Worm (Caenorhabditis elegans): ENCODE measurements around the gene ZK829.9.
A peak's percentile ranks its signal among the peaks of the same experiment; 100 is the strongest.

Gene ZK829.9

DNA sequence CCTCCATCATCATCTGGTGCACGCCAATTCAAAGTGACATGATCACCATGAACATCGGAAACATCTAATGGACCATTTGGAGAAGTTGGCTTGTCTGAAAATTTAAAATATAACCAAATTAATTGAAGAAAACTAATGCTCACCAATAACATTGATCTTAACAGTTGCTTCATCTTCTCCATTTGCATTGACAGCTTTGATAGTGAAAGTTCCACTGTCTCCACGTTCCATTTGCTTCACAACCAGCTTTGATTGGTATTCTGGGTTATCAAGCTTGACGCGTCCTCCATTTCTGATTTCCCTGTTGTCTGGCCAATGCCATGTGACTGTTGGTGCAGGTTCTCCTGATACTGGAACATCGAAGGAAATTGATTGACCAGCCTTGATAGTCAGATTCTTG is 16.1 kb downstream of the ZK829.9 start:
- TF ChIP-seq fos-1 (tag; optimal IDR thresholded peaks at IDR 0.05), result no peak
- TF ChIP-seq lsy-2 (tag; optimal IDR thresholded peaks at IDR 0.05), result no peak
- TF ChIP-seq elt-1 (tag; optimal IDR thresholded peaks at IDR 0.05), result no peak
- no peak for TF ChIP-seq peb-1 (tag; optimal IDR thresholded peaks at IDR 0.05)
- TF ChIP-seq nhr-10 (tag; optimal IDR thresholded peaks at IDR 0.05), result no peak
- TF ChIP-seq ceh-16 (tag; optimal IDR thresholded peaks at IDR 0.05), result no peak
- no peak for TF ChIP-seq aly-2 (tag; optimal IDR thresholded peaks at IDR 0.05)
- TF ChIP-seq lin-39 (tag; optimal IDR thresholded peaks at IDR 0.05), result no peak
- no peak for TF ChIP-seq R02D3.7 (tag; optimal IDR thresholded peaks at IDR 0.05)
- TF ChIP-seq egl-27 (tag; optimal IDR thresholded peaks at IDR 0.05), result no peak
- no peak for TF ChIP-seq nhr-23 (tag; optimal IDR thresholded peaks at IDR 0.05)
- TF ChIP-seq Y55F3AM.14 (GFP tag; optimal IDR thresholded peaks at IDR 0.05), result no peak
- TF ChIP-seq lin-13 (GFP tag; optimal IDR thresholded peaks at IDR 0.05), result no peak
- no peak for TF ChIP-seq elt-3 (tag; optimal IDR thresholded peaks at IDR 0.05)
- TF ChIP-seq dmd-4 (tag; optimal IDR thresholded peaks at IDR 0.05), result no peak
- TF ChIP-seq nhr-6 (tag; optimal IDR thresholded peaks at IDR 0.05), result no peak
- no peak for TF ChIP-seq ztf-1 (GFP tag; conservative IDR thresholded peaks at IDR 0.05)
- TF ChIP-seq snpc-4 (tag; optimal IDR thresholded peaks at IDR 0.05), result no peak
- TF ChIP-seq sem-4 (tag; optimal IDR thresholded peaks at IDR 0.05), result no peak
- no peak for TF ChIP-seq unc-62 (GFP tag; optimal IDR thresholded peaks at IDR 0.05)

DNA sequence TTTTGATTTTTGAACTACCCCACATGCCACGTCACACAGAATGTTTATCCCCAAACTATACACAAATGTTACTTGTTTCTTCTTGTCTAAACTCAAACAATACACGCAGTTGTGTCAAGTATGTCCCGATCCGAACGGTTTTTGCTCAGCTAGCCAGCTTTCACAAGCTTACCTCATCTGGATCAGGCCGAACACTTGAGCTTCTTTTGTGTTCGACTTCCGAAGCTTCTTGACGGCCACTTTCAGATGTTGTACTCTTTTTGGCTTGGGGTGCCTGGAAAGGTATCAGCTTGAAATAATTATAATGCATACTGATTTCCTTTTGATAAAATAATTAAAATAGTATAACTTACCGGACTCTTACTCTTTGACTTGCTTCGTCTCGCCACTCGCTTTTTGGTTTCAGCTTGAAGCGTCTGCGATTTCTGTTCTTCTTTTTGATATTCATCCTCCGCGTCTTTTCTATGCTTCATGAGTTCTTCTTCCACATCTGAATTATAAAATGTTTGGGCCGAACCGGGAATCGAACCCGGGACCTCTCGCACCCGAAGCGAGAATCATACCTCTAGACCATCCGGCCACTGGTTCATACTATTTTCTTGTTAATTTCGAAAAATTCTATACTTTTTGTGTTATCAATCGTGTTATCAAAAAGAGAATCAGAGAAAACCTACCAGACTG is 34.9 kb downstream of the ZK829.9 start:
- TF ChIP-seq sma-3 (GFP tag; optimal IDR thresholded peaks at IDR 0.05), result no peak
- peak; percentile 24 for TF ChIP-seq fos-1 (tag; optimal IDR thresholded peaks at IDR 0.05)

DNA sequence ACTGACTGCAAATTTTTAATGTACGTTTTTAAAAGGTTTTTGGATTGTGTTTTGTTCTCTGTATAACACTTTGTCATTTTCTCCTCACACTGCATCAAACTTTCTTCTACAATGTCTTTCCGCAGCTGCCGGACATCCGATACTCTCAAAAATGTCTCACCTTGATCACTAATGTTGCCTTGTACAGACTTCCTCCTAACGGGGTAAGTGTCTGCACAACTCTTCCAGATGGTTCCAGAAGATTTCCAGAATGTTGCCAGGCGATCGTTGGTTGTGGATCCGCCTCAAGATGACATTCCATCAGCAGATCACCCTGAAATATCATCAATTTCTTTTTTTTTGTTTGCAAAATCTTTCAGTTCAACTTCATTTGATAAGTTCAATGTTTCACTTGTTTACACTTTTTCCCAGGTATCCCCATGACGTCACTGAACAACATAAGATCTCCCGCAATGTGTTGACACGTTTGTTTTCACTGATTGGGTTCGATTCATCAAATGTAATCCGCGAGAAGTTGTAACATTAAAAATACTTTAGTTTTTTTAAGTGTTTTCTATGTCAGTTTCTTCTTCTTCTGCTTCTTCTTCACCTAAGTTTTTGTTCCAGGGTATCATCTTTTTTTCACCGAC is 38.8 kb downstream of the ZK829.9 start:
- TF ChIP-seq nhr-129 (tag; optimal IDR thresholded peaks at IDR 0.05) (peak; percentile 56), dmd-4 (tag; optimal IDR thresholded peaks at IDR 0.05) (no peak), aly-2 (tag; optimal IDR thresholded peaks at IDR 0.05) (no peak), nhr-12 (tag; optimal IDR thresholded peaks at IDR 0.05) (no peak), Y55F3AM.14 (GFP tag; optimal IDR thresholded peaks at IDR 0.05) (no peak), lsy-2 (tag; optimal IDR thresholded peaks at IDR 0.05) (no peak), ceh-82 (tag; optimal IDR thresholded peaks at IDR 0.05) (no peak), skn-1 (tag; optimal IDR thresholded peaks at IDR 0.05) (no peak), F13H6.1 (tag; optimal IDR thresholded peaks at IDR 0.05) (peak; percentile 24), unc-62 (GFP tag; optimal IDR thresholded peaks at IDR 0.05) (no peak), ztf-1 (GFP tag; conservative IDR thresholded peaks at IDR 0.05) (no peak), unc-55 (GFP tag; optimal IDR thresholded peaks at IDR 0.05) (no peak), ztf-4 (tag; optimal IDR thresholded peaks at IDR 0.05) (no peak), sma-9 (GFP tag; optimal IDR thresholded peaks at IDR 0.05) (peak; percentile 33), sma-9 (tag; optimal IDR thresholded peaks at IDR 0.05) (no peak), elt-1 (tag; optimal IDR thresholded peaks at IDR 0.05) (no peak), elt-3 (tag; optimal IDR thresholded peaks at IDR 0.05) (no peak), ztf-11 (tag; optimal IDR thresholded peaks at IDR 0.05) (no peak), ZK546.5 (tag; optimal IDR thresholded peaks at IDR 0.05) (no peak)

DNA sequence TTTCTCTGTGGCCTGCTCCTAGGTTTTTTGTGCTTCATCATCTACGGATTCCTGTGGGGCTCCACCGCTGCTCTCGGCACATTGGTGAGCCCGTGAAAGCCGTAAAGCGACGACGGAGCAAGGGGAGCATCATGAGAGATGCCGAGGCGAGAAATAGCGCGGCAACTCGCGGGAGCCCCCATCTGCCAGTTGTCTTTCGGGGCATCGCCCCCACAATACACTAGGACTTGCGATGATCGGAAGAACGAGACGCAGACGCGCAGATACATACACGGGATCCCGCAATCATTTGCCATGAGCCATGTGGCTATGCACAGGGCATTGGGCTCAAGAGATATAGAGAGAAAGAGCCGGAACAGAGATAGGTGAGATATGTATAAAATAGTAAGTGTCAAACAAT is 40.0 kb downstream of the ZK829.9 start:
- TF ChIP-seq ZK546.5 (tag; optimal IDR thresholded peaks at IDR 0.05) (no peak), dmd-4 (tag; optimal IDR thresholded peaks at IDR 0.05) (no peak), F13H6.1 (tag; optimal IDR thresholded peaks at IDR 0.05) (peak; percentile 86), ceh-82 (tag; optimal IDR thresholded peaks at IDR 0.05) (no peak), lin-39 (tag; optimal IDR thresholded peaks at IDR 0.05) (no peak), sma-9 (GFP tag; optimal IDR thresholded peaks at IDR 0.05) (peak; percentile 52), sma-9 (tag; optimal IDR thresholded peaks at IDR 0.05) (no peak), elt-1 (tag; optimal IDR thresholded peaks at IDR 0.05) (no peak), C34F6.9 (tag; optimal IDR thresholded peaks at IDR 0.05) (no peak), sem-4 (tag; optimal IDR thresholded peaks at IDR 0.05) (no peak), nhr-129 (tag; optimal IDR thresholded peaks at IDR 0.05) (peak; percentile 84), aly-2 (tag; optimal IDR thresholded peaks at IDR 0.05) (no peak), nhr-77 (tag; optimal IDR thresholded peaks at IDR 0.05) (no peak), nhr-12 (tag; optimal IDR thresholded peaks at IDR 0.05) (no peak), Y55F3AM.14 (GFP tag; optimal IDR thresholded peaks at IDR 0.05) (no peak), crh-2 (tag; optimal IDR thresholded peaks at IDR 0.05) (no peak)

Data from whole organism, L2 larva.